Fruit fly (Drosophila melanogaster): ENCODE measurements around the gene CG12229.

dm6 chr3L:17393098-17393497, 43.1 kb downstream of the CG12229 start:
- TF ChIP-seq hth (optimal IDR thresholded peaks at IDR 0.05) (no peak), CG8924 (tag; optimal IDR thresholded peaks at IDR 0.05) (no peak), Lhr (GFP tag; optimal IDR thresholded peaks at IDR 0.05) (no peak), HLH3B (GFP tag; IDR thresholded peaks at IDR 0.05) (no peak), Sox102F (GFP tag; optimal IDR thresholded peaks at IDR 0.05) (no peak), peb (GFP tag; IDR thresholded peaks at IDR 0.05) (no peak), kay (GFP tag; optimal IDR thresholded peaks at IDR 0.05) (no peak), mirr (GFP tag; optimal IDR thresholded peaks at IDR 0.05) (no peak), CoRest (tag; optimal IDR thresholded peaks at IDR 0.05) (no peak), Hr39 (optimal IDR thresholded peaks at IDR 0.05) (no peak), dm (GFP tag; optimal IDR thresholded peaks at IDR 0.05) (no peak), ase (GFP tag; IDR thresholded peaks at IDR 0.05) (no peak), Opbp (GFP tag; IDR thresholded peaks at IDR 0.05; ENCODE audit: partially characterized antibody) (no peak), ham (GFP tag; IDR thresholded peaks at IDR 0.05) (no peak)
